Fruit fly (Drosophila melanogaster) Kc167 (cell line): ENCODE data around the gene gdl-ORF39.

ENCODE experiments used
- Myc ChIP-seq: fragments of >200 bp; optimal IDR thresholded peaks from 2 replicates; lab custom pipeline; 2017; ENCODE audit warnings: missing external identifiers
- Sin3A ChIP-seq: fragments of >200 bp; optimal IDR thresholded peaks from 2 replicates; lab custom pipeline; 2018; ENCODE audit warnings: missing external identifiers
- h ChIP-seq: fragments of >200 bp; optimal IDR thresholded peaks from 3 replicates; lab custom pipeline; 2018; ENCODE audit warnings: missing external identifiers
- insv ChIP-seq: fragments of >200 bp; optimal IDR thresholded peaks from 3 replicates; lab custom pipeline; 2018; ENCODE audit warnings: missing external identifiers
- psq ChIP-seq: fragments of >200 bp; optimal IDR thresholded peaks from 2 replicates; lab custom pipeline; 2017; ENCODE audit warnings: missing external identifiers
- ttk ChIP-seq: sonication (Bioruptor generic); optimal IDR thresholded peaks from 2 replicates; lab custom pipeline; 2017; ENCODE audit warnings: missing external identifiers

- TF ChIP-seq Sin3A (lab: Kevin White, UChicago) (no peak), h (lab: Kevin White, UChicago) (no peak), Myc (no peak), psq (lab: Kevin White, UChicago) (no peak), ttk (lab: Kevin White, UChicago) (no peak), insv (lab: Kevin White, UChicago) (no peak)
Measured at dm6 chr3L:15485302-15485701, 23.9 kb upstream of the gdl-ORF39 start, which contains the start of gene Ran-like.
